Fruit fly (Drosophila melanogaster) whole organism, wandering third instar larva: ENCODE results near the gene TwdlK.

Experiments
- Dfd ChIP-seq: fragments of >200 bp; optimal IDR thresholded peaks from 2 replicates; lab custom pipeline; 2017; ENCODE audit warnings: missing biosample characterization, missing genetic modification characterization
- Dif ChIP-seq: fragments of 200-275, 200-300 bp; sonication (Bioruptor generic); optimal IDR thresholded peaks from 2 replicates; lab custom pipeline; 2018; ENCODE audit warnings: missing biosample characterization, missing genetic modification characterization; ENCODE audit not compliant: partially characterized antibody
- Hnf4 ChIP-seq: fragments of 200-800 bp; sonication (Bioruptor generic); optimal IDR thresholded peaks from 2 replicates; lab custom pipeline; 2016; ENCODE audit warnings: missing biosample characterization, mild to moderate bottlenecking, missing genetic modification characterization
- Hr78 ChIP-seq: fragments of >200 bp; optimal IDR thresholded peaks from 2 replicates; lab custom pipeline; 2017; ENCODE audit warnings: missing biosample characterization, missing genetic modification characterization
- Rel ChIP-seq, 2 experiments: fragments of 200-800 bp; sonication (Bioruptor generic) in 1 of 2; optimal IDR thresholded peaks; 2 replicates in 1 of 2; 3 replicates in 1 of 2; lab custom pipeline; 2016 to 2019; ENCODE audit warnings: mild to moderate bottlenecking in 2 of 2, missing biosample characterization in 2 of 2, missing genetic modification characterization in 2 of 2, moderate library complexity in 1 of 2
- br ChIP-seq: fragments of 200-800 bp; sonication (Bioruptor generic); optimal IDR thresholded peaks from 2 replicates; lab custom pipeline; 2016; ENCODE audit warnings: missing biosample characterization, missing genetic modification characterization
- brk ChIP-seq: fragments of 200-800 bp; sonication (Bioruptor generic); optimal IDR thresholded peaks from 2 replicates; lab custom pipeline; 2016; ENCODE audit warnings: missing biosample characterization, mild to moderate bottlenecking, missing genetic modification characterization
- h ChIP-seq: fragments of 200-800 bp; sonication (Bioruptor generic); optimal IDR thresholded peaks from 3 replicates; lab custom pipeline; 2016; ENCODE audit warnings: missing biosample characterization, mild to moderate bottlenecking, missing genetic modification characterization
- rgr ChIP-seq: fragments of 200-800 bp; sonication (Bioruptor generic); optimal IDR thresholded peaks from 3 replicates; lab custom pipeline; 2016; ENCODE audit warnings: missing biosample characterization, mild to moderate bottlenecking, missing genetic modification characterization
- sv ChIP-seq: fragments of 200-800 bp; sonication (Bioruptor generic); optimal IDR thresholded peaks from 3 replicates; lab custom pipeline; 2016; ENCODE audit warnings: missing biosample characterization, missing genetic modification characterization
- usp ChIP-seq: fragments of >200 bp; optimal IDR thresholded peaks from 2 replicates; lab custom pipeline; 2017; ENCODE audit warnings: missing biosample characterization, missing genetic modification characterization

DNA sequence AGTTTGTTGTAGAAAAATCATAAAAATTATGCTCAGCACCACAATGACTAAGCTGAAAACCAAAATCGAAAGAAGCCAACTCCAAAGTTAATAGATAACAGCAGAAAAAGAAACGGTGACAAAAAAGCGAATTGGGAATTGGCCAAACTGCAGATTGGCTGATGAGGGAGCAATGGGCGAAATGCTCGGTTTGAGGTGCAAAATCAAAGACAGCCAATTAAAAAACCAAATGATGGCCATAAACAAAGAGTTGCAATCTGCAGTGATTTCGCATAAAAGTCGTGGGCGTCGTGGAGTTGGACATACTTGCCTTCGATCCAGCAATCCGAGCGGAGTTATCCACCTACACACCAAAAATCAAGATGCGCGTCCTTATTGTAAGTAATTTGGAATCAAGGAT, 4.9 kb upstream of the TwdlK start, which contains the start of gene TwdlH:
- TF ChIP-seq Rel (GFP tag; optimal IDR thresholded peaks at IDR 0.05; lab: Kevin White, UChicago) (no peak), Rel (tag; optimal IDR thresholded peaks at IDR 0.05; lab: Kevin White, UChicago) (no peak), brk (GFP tag; lab: Kevin White, UChicago) (no peak), Hnf4 (no peak), usp (GFP tag; lab: Kevin White, UChicago) (no peak), Hr78 (GFP tag; lab: Kevin White, UChicago) (no peak), h (GFP tag; lab: Kevin White, UChicago) (no peak), sv (GFP tag; lab: Kevin White, UChicago) (no peak), rgr (no peak), Dif (GFP tag; lab: Kevin White, UChicago) (no peak), Dfd (GFP tag; lab: Kevin White, UChicago) (no peak), br (GFP tag; lab: Kevin White, UChicago) (no peak)
